Fruit fly (Drosophila melanogaster) S2 (cell line): Measurements from ENCODE around the gene alpha-Est6.

ENCODE experiments used
- CG8478 ChIP-seq: fragments of >200 bp; optimal IDR thresholded peaks from 2 replicates; lab custom pipeline; 2018
- CTCF ChIP-seq, 2 experiments: fragments of >200 bp; optimal IDR thresholded peaks; 2 replicates each; lab custom pipeline; 2018

DNA sequence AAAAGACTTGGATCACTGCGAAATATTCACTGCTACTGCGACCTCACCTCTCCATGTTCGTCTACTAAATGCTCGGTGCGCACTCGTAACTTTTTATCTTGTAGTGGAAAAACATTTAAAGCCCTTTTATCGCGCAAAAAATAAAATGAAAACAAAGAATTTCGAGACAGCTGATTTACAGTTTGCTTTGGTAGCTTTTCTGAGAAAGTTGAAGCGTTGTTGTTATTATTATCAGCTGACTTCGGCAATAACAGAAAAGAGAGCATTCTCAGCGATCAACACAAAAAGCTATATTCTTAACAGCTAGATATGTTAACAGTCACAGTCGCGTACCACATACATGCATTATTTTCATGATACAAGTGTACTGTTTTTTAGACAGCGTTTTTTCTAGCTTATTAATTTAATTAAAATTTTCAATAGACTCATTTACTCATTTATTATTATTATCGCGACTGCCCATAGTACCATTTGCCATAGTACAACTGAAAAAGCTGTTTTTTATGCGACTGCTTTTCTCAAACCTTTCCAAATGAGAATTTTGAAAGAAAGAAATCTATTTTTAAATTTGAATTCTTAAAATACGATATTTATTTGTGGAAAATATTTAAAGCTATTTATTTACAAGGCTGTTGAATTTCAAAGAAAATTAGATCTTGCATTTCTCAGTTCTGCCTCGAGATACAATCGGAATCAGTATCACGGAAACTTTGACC lies 12.7 kb upstream of the alpha-Est6 start, which contains the start of the genes alpha-Est3 and alpha-Est2:
- no peak for TF ChIP-seq CG8478 (lab: Kevin White, UChicago)
- TF ChIP-seq CTCF (optimal IDR thresholded peaks at IDR 0.05; lab: Kevin White, UChicago) = no peak
